Worm (Caenorhabditis elegans) whole organism, L1 larva: Measurements from ENCODE around the gene dao-4.

Source experiments
- aly-2 ChIP-seq: fragments of 150-350 bp; optimal IDR thresholded peaks from 2 replicates; lab custom pipeline; 2014; ENCODE audit warnings: missing biosample characterization, missing genetic modification characterization
- blmp-1 ChIP-seq: fragments of 150-350 bp; optimal IDR thresholded peaks from 2 replicates; lab custom pipeline; 2014; ENCODE audit warnings: missing biosample characterization, missing genetic modification characterization
- ces-1 ChIP-seq: fragments of 150-350 bp; optimal IDR thresholded peaks from 2 replicates; lab custom pipeline; 2014; ENCODE audit warnings: missing biosample characterization, missing genetic modification reagents, missing genetic modification characterization
- dsc-1 ChIP-seq: sonication (generic microtip); optimal IDR thresholded peaks from 2 replicates; lab custom pipeline; 2016; ENCODE audit warnings: mild to moderate bottlenecking, missing genetic modification characterization, missing compliant biosample characterization
- nhr-11 ChIP-seq: fragments of 150-350 bp; optimal IDR thresholded peaks from 2 replicates; lab custom pipeline; 2014; ENCODE audit warnings: missing biosample characterization, missing genetic modification characterization
- nhr-77 ChIP-seq: fragments of 150-350 bp; optimal IDR thresholded peaks from 2 replicates; lab custom pipeline; 2014; ENCODE audit warnings: missing biosample characterization, missing genetic modification characterization
- snpc-4 ChIP-seq: fragments of 150-350 bp; optimal IDR thresholded peaks from 2 replicates; lab custom pipeline; 2014; ENCODE audit warnings: missing biosample characterization, missing genetic modification characterization
- snu-23 ChIP-seq: sonication (generic microtip); optimal IDR thresholded peaks from 2 replicates; lab custom pipeline; 2016; ENCODE audit warnings: missing genetic modification characterization, missing compliant biosample characterization

DNA sequence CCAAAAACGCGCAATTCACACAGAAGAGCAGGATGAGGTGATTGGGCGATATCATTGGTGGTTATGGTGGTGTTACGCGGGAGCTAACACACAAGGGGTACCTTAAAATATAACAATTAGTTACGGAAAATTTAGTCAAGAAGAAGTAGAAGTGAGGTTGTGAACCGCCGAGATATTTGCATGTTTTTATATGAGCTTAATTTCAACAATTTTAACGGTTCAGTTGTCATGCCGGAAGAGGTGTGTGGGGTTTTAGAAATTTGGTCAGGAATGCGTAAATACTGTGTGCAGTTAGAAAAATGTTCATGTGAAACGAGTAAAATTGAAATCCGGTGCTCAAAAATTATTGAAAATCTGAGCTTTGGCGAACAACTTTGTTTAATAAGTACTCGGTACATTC is 17.8 kb downstream of the dao-4 start, which contains the start of gene flp-3:
- TF ChIP-seq blmp-1 (tag; lab: Kevin White, UChicago): no peak
- no peak for TF ChIP-seq snu-23 (GFP tag; lab: Kevin White, UChicago)
- TF ChIP-seq dsc-1 (tag; lab: Kevin White, UChicago): no peak
- TF ChIP-seq aly-2 (tag; lab: Kevin White, UChicago): no peak
- no peak for TF ChIP-seq ces-1 (GFP tag; lab: Kevin White, UChicago)
- no peak for TF ChIP-seq nhr-77 (tag; lab: Kevin White, UChicago)
- no peak for TF ChIP-seq nhr-11
- TF ChIP-seq snpc-4 (tag; lab: Kevin White, UChicago): no peak
